Fruit fly (Drosophila melanogaster) whole organism, adult: ENCODE measurements around the gene H15.

Experiments used
- pad ChIP-seq: fragments of 200-800 bp; sonication (Bioruptor generic); optimal IDR thresholded peaks from 3 replicates; lab custom pipeline; 2017; ENCODE audit warnings: missing biosample characterization, missing genetic modification characterization, mild to moderate bottlenecking, moderate library complexity, missing genetic modification reagents
- tj ChIP-seq: fragments of 200-800 bp; sonication (Bioruptor generic); optimal IDR thresholded peaks from 3 replicates; lab custom pipeline; 2017; ENCODE audit warnings: missing biosample characterization, mild to moderate bottlenecking, missing genetic modification characterization, moderate library complexity

- TF ChIP-seq pad (GFP tag; lab: Kevin White, UChicago) (no peak), tj (GFP tag; lab: Kevin White, UChicago) (no peak)
Measured at dm6 chr2L:5426843-5427540, 22.9 kb downstream of the H15 start.
